Fruit fly (Drosophila melanogaster) whole organism, prepupa: ENCODE measurements around the gene CG32650.

Experiments used
- CG11902 ChIP-seq: fragments of 200-800 bp; sonication (Bioruptor generic); optimal IDR thresholded peaks from 3 replicates; lab custom pipeline; 2016; ENCODE audit warnings: missing biosample characterization, missing genetic modification characterization
- CG16779 ChIP-seq: fragments of 200-800 bp; sonication (Bioruptor generic); optimal IDR thresholded peaks from 3 replicates; lab custom pipeline; 2017; ENCODE audit warnings: missing biosample characterization, mild to moderate bottlenecking, missing genetic modification characterization
- CG32006 ChIP-seq: fragments of 200-800 bp; sonication (Bioruptor generic); optimal IDR thresholded peaks from 3 replicates; lab custom pipeline; 2017; ENCODE audit warnings: missing biosample characterization, mild to moderate bottlenecking, missing genetic modification characterization
- CG4318 ChIP-seq: fragments of 200-800 bp; sonication (Bioruptor generic); optimal IDR thresholded peaks from 3 replicates; lab custom pipeline; 2017; ENCODE audit warnings: missing biosample characterization, mild to moderate bottlenecking, missing genetic modification characterization
- CG8632 ChIP-seq: fragments of 200-800 bp; sonication (Bioruptor generic); optimal IDR thresholded peaks from 3 replicates; lab custom pipeline; 2016; ENCODE audit warnings: missing biosample characterization, missing genetic modification characterization
- Hr39 ChIP-seq: fragments of 200-800 bp; sonication (Bioruptor generic); optimal IDR thresholded peaks from 2 replicates; lab custom pipeline; 2016; ENCODE audit warnings: missing biosample characterization, missing genetic modification characterization
- Met ChIP-seq: fragments of 200-800 bp; sonication (Bioruptor generic); optimal IDR thresholded peaks from 3 replicates; lab custom pipeline; 2016; ENCODE audit warnings: missing biosample characterization, missing genetic modification characterization
- acj6 ChIP-seq: fragments of 200-800 bp; sonication (Bioruptor generic); optimal IDR thresholded peaks from 3 replicates; lab custom pipeline; 2016; ENCODE audit warnings: missing biosample characterization, missing genetic modification characterization
- lz ChIP-seq: fragments of 200-800 bp; sonication (Bioruptor generic); optimal IDR thresholded peaks from 3 replicates; lab custom pipeline; 2016; ENCODE audit warnings: missing biosample characterization, missing genetic modification characterization

DNA sequence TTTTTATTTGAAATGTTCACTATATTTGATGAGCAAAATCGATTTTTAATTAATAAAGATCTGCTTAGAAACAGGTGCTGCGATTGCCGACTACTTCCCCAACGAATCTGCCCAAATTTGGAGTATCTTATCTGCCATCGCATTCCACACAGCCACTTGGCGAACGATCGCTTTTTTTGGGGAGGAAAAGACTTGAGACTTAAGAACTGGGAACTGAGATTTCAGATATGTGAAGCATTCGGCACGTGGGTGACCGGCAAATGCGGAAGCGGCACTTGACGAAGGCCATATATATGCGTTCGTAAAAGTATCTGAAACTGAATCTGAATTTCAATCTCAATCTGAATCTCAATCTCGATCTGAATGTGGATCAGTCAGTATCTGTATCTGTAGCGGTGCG is 4.5 kb downstream of the CG32650 start:
- TF ChIP-seq CG11902 = no peak
- no peak for TF ChIP-seq CG4318 (GFP tag; lab: Kevin White, UChicago)
- TF ChIP-seq CG16779 (tag; lab: Kevin White, UChicago) = no peak
- no peak for TF ChIP-seq CG8632 (GFP tag; lab: Kevin White, UChicago)
- no peak for TF ChIP-seq Met (GFP tag; lab: Kevin White, UChicago)
- no peak for TF ChIP-seq Hr39
- TF ChIP-seq lz (GFP tag; lab: Kevin White, UChicago) = no peak
- TF ChIP-seq CG32006 (GFP tag; lab: Kevin White, UChicago) = no peak
- TF ChIP-seq acj6 (GFP tag; lab: Kevin White, UChicago) = no peak
